Fruit fly (Drosophila melanogaster) ovary, adult (tissue): Measurements from ENCODE around the gene CG10859.

Experiments
- CG17801 ChIP-seq: fragments of 200-800 bp; optimal IDR thresholded peaks from 2 replicates; lab custom pipeline; 2019; ENCODE audit warnings: missing biosample characterization, mild to moderate bottlenecking, missing genetic modification characterization, moderate library complexity; ENCODE audit not compliant: partially characterized antibody

CG10859 gene

DNA sequence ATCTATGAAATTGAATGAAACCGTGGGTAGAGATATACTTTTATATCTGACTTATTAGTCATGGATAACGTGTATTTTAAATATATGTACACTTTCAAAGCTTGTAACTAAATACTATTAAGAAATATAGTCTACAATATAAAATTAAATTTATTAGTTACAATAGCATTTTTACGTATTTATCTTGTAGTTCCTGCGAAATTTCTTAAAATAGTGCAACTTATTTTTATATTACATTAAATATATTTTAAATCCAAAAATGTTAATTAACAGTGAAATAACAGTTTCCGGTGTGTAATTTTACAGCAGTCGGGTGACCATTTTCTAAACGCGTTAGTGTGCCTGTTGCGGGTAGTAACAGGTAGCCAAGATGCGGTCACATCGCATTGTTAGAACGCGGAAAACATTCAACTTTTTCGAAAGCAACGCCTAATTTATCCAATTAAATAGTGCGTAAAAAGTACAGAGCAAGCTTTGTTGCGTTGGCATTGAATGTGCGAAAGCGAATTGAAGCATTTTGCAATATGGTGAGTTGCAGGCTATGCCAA, at the start of gene CG10859, which contains the start of gene CG7110:
CG10859 (minus strand) TSS at position 51 of the 548 bp plus-strand sequence.
CG7110 (plus strand) TSS at position 378 of the 548 bp plus-strand sequence.
- TF ChIP-seq CG17801 = peak; percentile 89

DNA sequence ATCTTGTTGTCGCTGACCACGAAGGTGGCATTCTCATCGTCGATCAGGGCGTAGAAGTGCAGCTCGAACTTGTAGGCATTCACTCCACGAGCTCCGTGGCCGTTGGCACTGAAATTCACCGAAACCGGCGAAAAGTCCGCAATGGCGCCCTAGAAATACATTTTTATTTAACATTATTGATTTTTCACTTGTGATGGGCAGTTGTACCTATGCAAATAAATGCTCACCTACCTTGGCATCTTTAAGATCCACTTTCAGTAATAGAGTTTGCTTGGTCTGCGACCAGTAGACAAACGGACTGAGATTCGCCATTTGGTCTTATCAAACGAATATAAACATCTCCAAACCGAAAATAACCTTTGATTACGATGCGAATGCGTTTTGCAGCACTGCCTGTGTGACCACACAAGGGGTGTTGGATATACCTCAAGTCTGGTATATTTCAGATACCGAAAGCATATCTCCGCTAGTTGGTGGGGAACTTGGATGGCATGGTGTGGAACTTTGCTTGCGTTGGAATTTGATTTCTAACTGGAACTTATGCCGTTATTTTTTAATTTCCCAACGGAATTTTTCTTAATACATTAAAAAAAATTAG, 46.9 kb upstream of the CG10859 start, which contains the start of gene Hacd2:
Hacd2 (minus strand) TSS at position 403 of the 598 bp plus-strand sequence.
- peak; percentile 21 for TF ChIP-seq CG17801

DNA sequence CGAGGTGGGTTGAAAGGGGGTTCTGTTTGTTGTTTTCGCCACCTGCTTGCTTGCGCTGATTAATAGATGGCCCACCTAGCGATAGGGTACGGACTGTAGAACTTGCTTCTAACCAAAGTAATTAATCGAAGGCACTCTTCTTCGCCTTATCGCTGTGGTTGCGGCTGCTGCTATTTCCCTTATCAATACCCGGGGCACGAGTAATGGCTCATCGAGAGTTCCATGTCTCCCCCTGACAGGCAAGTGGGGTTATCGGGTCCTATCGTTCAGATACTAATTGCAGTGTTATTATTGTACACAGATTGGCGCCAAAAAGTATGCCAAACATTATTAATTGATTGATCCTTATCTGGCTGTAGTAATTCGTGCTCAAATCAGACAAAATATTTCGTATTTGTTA, 38.3 kb upstream of the CG10859 start:
- no peak for TF ChIP-seq CG17801

DNA sequence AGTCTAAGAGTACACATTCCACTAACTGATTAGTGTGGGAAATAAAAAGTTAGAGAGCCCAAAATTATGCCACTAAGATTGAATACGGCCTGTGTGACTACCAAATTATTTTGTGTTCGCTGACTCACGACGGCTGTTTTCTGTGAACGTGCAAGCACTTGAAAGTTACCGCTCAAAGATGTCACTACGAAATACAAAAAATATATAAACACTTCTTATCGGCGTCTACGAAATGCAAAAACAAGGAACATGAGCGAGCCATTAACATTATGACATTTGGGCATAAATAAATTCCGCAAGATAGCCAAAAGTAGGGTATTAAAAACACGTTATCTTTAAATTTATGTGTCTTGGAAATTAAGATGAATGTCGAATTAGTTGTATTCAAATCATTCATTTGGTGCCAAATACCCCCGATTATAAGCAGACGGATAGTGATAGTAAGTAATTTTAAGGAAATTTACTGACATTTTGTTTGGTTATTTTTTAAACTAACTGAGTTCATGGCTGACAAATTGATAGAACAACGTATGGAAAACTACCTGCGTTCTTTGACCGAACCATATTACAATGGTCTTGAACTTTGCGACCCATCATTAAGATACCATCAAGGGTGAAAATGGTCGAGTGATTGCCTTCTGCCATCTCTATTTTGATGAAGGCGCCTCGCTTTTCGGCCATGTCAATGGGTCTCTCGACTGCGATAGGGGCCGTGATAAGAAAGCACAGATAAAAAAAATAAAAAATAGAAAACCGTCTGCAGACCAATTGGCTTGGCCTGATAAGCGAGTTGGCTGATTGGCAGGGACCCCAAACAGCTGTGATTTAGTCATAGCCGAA, 36.6 kb upstream of the CG10859 start, which contains the start of gene Tehao:
Tehao (plus strand) TSS at position 828 of the 840 bp plus-strand sequence.
- no peak for TF ChIP-seq CG17801

DNA sequence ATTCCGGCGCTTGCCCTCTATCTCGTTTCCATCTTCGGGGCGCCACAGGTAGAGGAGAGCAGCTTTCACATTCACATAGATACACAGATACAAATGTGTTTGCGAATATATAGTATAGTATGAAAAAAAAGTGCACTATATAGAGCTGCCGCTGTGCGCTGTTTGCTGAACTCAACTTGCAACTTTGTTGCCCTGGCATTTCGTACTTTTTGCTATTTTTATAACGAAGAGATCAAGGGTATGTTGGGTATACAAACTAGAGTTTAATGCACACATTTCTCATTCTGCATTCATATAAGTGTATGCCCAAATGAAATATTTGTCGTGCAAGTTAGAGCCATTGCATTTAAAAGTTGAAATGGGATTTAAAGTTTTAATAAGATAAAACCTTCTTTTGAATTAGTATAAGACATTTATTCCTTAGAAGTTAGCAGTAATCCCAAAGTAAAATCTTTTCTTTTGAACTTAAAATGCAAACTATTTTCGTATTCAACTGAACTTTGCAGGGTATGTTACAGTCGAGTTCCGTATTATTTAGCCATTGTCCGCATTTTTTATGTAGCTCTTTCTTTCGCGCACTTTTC, 32.5 kb upstream of the CG10859 start:
- TF ChIP-seq CG17801 = no peak

DNA sequence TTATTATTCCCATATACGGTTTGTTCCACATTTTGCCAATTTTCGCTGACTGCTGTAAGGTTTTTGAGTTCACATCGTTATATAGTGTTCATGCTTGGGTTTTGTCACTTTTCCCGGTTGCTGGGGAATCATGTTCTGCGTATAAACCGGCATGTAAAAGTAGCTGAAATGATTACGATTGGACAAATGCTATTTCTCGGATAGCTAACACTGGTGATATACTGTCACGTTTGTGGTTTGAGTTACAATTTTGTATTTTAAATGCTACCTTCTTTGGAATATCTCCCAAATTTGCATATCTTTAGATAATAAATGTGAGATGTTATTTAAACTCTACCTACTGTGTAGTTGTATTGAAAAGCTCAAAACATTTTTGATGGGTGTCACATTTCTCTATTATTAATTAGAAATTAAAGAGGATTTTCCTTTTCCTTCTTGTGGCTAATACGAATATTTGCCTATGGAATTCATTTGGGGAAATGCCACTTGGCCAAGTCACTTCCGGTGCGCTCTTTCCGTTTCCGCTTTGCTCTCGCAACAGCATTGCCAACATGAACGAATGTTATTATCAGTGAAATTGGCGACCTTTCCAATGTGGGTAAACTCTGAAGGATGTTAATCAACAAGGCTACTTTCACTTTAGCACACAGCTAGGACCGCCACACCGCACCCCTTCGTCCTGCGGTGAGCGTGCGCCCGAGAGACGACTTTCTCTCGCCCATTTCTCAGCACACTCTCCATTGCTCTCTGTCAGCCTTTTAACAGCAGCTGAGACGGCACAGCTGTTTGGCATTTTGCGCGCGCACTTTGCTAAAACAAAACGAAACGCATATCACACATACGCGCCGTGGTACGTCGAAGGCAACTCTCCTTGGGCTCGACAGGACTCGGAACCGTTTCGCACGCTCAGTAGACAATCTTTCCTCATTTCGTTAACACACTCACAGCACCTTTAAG, 16.3 kb upstream of the CG10859 start, which contains the start of the genes CG16956, CG42784 and CG43850:
CG16956 (minus strand) TSS at position 51 of the 957 bp plus-strand sequence.
CG42784 (plus strand) TSS at position 907 of the 957 bp plus-strand sequence.
CG43850 (plus strand) TSS at position 907 of the 957 bp plus-strand sequence.
- TF ChIP-seq CG17801 = no peak

DNA sequence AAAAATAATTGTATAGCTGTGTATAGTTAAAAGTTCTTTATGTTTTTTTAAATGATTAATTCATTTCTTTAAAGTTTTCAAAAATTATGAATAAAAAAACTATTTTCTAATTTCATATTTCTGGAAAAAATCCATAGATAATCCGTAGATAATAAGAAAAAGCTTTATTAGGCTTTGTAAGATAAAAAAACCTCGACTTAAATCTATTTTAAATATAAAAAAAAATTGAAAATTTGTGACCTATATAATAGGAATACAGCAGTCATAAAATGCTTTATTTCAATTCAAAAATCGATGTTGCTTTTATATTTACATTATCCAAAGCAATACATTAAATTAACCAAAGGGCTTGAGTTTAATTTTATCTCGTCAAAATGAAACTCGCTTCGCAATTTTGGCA, 13.8 kb upstream of the CG10859 start, which contains the start of gene Flad2:
Flad2 (plus strand) TSS at position 301 of the 400 bp plus-strand sequence.
- no peak for TF ChIP-seq CG17801

DNA sequence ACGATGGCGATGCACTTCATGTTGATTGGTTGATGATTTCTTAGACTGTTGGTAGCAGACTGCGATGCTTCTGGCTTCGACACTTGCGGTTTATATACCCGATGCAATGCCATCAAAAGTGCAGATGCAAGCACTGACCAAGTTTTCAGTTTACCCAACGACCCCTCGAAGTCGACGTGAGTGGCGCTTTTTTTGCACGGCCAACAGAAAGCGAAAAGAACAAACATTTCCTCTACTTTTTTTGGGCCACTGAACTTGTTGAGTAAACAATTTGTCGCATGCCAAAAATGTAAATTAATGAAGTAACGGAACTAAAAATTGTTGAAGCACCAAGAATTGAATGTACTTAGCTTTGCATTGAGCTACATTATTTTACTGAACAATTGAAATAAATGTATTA, 13.1 kb upstream of the CG10859 start, which contains the start of gene Vm34Ca:
Vm34Ca (minus strand) TSS at position 66 of the 400 bp plus-strand sequence.
- TF ChIP-seq CG17801 = peak; percentile 68

DNA sequence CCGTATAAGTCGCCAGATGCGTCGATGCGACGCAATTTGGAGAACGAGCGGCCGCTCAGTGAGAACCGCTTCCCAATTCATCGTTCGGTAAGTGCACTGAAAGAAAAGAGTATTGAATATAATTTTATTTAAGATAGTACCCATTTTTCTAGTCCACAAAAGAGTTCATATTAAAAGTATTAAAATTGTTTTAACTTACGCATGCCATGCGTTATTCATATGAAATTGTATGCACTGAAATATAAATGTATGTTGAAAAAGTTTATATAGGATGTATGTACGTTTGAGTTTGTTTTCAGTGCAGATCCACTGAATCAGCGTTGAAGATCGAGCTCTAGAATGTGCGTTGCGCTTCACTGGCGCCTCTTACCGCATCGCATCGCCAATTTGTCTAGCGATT, 1.1 kb upstream of the CG10859 start:
- TF ChIP-seq CG17801 = peak; percentile 75

DNA sequence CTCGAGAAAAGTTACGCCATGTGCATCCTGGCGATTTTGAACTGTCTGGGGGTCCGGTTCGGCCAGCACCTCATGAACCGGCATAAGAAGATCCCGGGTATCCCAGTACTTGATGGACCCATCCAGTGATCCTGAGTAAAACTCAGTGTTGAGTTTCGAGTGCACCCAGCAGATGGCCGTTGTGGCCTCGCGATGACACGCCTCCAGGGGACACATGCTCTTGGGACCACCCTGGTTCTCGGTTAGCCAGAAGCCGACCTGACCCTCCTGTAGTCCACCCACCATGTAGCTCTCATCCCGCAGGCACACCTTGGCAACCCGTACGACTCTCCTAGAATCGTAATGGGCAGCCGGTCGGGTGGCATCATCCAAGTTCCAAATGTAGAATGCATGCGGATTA, 1.1 kb downstream of the CG10859 start:
- TF ChIP-seq CG17801 = no peak

DNA sequence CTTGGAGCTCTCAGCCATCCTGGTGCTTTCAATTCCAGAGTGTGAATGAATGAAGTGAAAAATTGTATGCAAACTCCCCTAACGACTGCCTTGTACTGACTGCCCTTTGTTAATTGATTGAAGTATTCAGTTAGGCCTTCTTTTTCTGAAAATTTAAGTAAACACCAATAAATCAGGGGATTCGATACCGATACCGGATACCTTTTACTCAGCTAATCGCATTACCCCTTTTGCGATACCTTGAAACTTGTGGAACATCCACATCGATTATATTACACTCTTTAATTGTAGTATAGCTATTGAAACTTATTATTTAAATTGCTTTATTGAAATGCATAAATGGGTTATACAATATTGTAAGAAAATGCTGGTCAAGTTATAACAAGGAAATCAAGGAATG, 2.4 kb downstream of the CG10859 start, which contains the start of gene CG16957:
CG16957 (minus strand) TSS at position 101 of the 400 bp plus-strand sequence.
- no peak for TF ChIP-seq CG17801

DNA sequence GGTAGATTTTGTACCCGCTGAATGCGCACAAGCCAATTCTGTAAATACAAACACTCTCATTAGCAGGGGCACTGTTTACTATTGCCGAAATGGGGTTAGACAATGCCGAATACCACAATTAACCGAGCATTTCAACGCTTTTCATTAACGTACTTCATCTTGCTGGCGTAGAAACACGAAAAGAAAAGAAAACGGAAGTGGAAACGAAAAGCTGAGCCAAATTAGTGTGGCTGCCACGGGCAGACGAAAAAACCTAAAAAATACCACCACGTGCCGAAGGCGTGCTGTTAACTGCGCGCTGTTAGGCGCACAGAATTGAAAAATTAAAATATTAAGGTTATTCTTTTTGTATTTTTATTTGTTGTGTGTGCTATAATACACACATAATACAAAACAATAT, 3.6 kb downstream of the CG10859 start, which contains the start of gene RpL24:
RpL24 (minus strand) TSS at position 229 of the 400 bp plus-strand sequence.
- TF ChIP-seq CG17801 = peak; percentile 98

DNA sequence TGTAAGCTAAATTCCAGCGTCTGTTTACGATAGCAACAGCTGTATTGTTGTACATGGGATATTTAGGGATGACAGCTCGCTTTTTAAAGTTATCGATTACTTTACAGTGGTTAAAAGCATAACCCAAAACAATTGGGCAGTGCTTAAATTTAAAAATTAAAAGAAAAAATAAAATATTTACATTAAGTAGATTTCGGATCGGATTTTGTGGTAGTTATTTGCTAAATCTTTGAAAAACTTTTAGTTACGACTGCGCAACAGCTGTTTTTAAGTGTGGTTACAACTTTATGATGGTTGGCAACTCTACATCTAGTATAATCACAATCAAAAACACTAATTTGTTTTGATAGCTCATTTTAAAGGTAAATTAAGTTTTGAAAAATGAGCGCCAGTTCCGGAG, 11.2 kb downstream of the CG10859 start, which contains the start of the genes Ing5 and CG7099:
Ing5 (minus strand) TSS at position 58 of the 400 bp plus-strand sequence.
CG7099 (plus strand) TSS at position 317 of the 400 bp plus-strand sequence.
- TF ChIP-seq CG17801 = peak; percentile 99

DNA sequence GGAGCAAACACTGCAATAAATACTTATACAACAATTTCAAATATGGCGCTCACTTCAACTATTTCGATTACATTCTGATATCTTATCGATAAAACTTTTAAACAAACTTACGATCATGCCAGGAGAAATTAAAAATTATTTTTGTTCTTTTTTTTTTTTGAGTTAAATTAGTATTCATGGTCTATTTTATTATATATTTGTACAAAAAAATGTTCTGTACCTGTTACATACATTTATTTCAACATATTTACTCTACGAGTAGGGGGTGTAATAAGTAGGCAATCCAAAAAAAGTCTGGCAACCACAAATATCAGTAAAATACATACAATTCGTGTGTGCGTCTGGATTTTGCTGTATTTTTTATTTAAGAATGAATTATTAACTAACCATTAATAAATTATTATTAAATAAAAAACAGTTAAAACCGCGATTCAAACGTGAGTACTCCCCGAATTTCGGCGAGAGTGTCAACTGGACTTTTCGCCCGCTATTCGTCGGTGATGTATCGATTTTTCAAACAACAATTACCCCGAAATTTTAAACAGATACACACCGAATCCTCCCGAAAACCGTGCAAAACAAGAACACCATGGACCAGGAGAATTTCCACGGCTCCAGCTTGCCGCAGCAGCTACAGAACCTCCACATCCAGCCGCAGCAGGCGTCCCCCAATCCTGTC, 16.0 kb downstream of the CG10859 start, which contains the start of gene loqs:
loqs (plus strand) TSS at position 302 of the 679 bp plus-strand sequence.
- TF ChIP-seq CG17801 = peak; percentile 29
